Worm (Caenorhabditis elegans): ENCODE results near the gene ZK1307.9.

The ZK1307.9 gene

ce11 chrII:9644438-9644837, 4.9 kb upstream of the ZK1307.9 start, which contains the start of gene fzr-1:
fzr-1 (minus strand) TSS chrII:9644466.
- no peak for TF ChIP-seq unc-62 (GFP tag; optimal IDR thresholded peaks at IDR 0.05)
- TF ChIP-seq nhr-90 (tag; optimal IDR thresholded peaks at IDR 0.05; ENCODE audit: poor library complexity): no peak
- TF ChIP-seq grh-1 (GFP tag; IDR thresholded peaks at IDR 0.05): no peak
- TF ChIP-seq unc-86 (tag; optimal IDR thresholded peaks at IDR 0.05): no peak
- TF ChIP-seq ceh-63 (GFP tag; optimal IDR thresholded peaks at IDR 0.05): no peak
- no peak for TF ChIP-seq blmp-1 (tag; optimal IDR thresholded peaks at IDR 0.05)
- no peak for TF ChIP-seq lsy-2 (tag; optimal IDR thresholded peaks at IDR 0.05)
- TF ChIP-seq nhr-76 (tag; optimal IDR thresholded peaks at IDR 0.05): no peak
- TF ChIP-seq lin-15B (tag; optimal IDR thresholded peaks at IDR 0.05): no peak

ce11 chrII:9644940-9645634, 4.2 kb upstream of the ZK1307.9 start:
- TF ChIP-seq nhr-85 (tag): peak; percentile 83
- no peak for TF ChIP-seq unc-30 (tag; optimal IDR thresholded peaks at IDR 0.05)
- no peak for TF ChIP-seq hlh-17 (GFP tag; optimal IDR thresholded peaks at IDR 0.05; ENCODE audit: borderline replicate concordance)
- no peak for TF ChIP-seq zag-1 (tag; optimal IDR thresholded peaks at IDR 0.05)
- peak; percentile 50 for TF ChIP-seq lin-14 (GFP tag; optimal IDR thresholded peaks at IDR 0.05)
- peak; percentile 49 for TF ChIP-seq rnt-1 (tag; optimal IDR thresholded peaks at IDR 0.05)
- peak in 1 of 6 experiments; percentile 24 for TF ChIP-seq elt-3 (tag; optimal IDR thresholded peaks at IDR 0.05)
- no peak for TF ChIP-seq aly-2 (tag; optimal IDR thresholded peaks at IDR 0.05)
- TF ChIP-seq dpl-1 (GFP tag; optimal IDR thresholded peaks at IDR 0.05): no peak
- TF ChIP-seq lsy-2 (tag; optimal IDR thresholded peaks at IDR 0.05): no peak
- peak; percentile 56 for TF ChIP-seq blmp-1 (tag; optimal IDR thresholded peaks at IDR 0.05)
- peak; percentile 48 for TF ChIP-seq mep-1 (tag; optimal IDR thresholded peaks at IDR 0.05)
- TF ChIP-seq aha-1 (tag; optimal IDR thresholded peaks at IDR 0.05): no peak

ce11 chrII:9646122-9646555, 3.2 kb upstream of the ZK1307.9 start:
- TF ChIP-seq aha-1 (tag; optimal IDR thresholded peaks at IDR 0.05) (no peak), ets-5 (GFP tag; IDR thresholded peaks at IDR 0.05) (no peak), ama-1 (optimal IDR thresholded peaks at IDR 0.05) (peak; percentile 82), F16B12.6 (tag; optimal IDR thresholded peaks at IDR 0.05) (peak; percentile 19), rnt-1 (tag; optimal IDR thresholded peaks at IDR 0.05) (peak; percentile 74), nhr-11 (tag; optimal IDR thresholded peaks at IDR 0.05) (peak; percentile 56), unc-30 (tag; optimal IDR thresholded peaks at IDR 0.05) (no peak), nhr-90 (tag; optimal IDR thresholded peaks at IDR 0.05; ENCODE audit: poor library complexity) (peak; percentile 50), xbp-1 (tag; optimal IDR thresholded peaks at IDR 0.05) (peak; percentile 55), unc-86 (tag; optimal IDR thresholded peaks at IDR 0.05) (peak; percentile 52), tlp-1 (tag; optimal IDR thresholded peaks at IDR 0.05) (no peak), snu-23 (GFP tag; optimal IDR thresholded peaks at IDR 0.05) (peak; percentile 78), C04F5.9 (tag; optimal IDR thresholded peaks at IDR 0.05) (no peak), vab-15 (tag; optimal IDR thresholded peaks at IDR 0.05) (peak; percentile 65), jun-1 (tag; optimal IDR thresholded peaks at IDR 0.05) (peak; percentile 64), grh-1 (GFP tag; IDR thresholded peaks at IDR 0.05) (no peak), irx-1 (tag; optimal IDR thresholded peaks at IDR 0.05) (peak; percentile 41), fkh-4 (tag; optimal IDR thresholded peaks at IDR 0.05; ENCODE audit: borderline replicate concordance) (no peak), ztf-4 (tag; optimal IDR thresholded peaks at IDR 0.05) (peak; percentile 68), lin-13 (GFP tag; optimal IDR thresholded peaks at IDR 0.05) (peak; percentile 29), mef-2 (tag; optimal IDR thresholded peaks at IDR 0.05) (no peak), pag-3 (tag; optimal IDR thresholded peaks at IDR 0.05; ENCODE audit: borderline replicate concordance, insufficient read depth) (peak; percentile 24), zip-4 (GFP tag; optimal IDR thresholded peaks at IDR 0.05) (no peak), tbx-2 (tag; optimal IDR thresholded peaks at IDR 0.05) (peak; percentile 63), Y116A8C.19 (tag; optimal IDR thresholded peaks at IDR 0.05; ENCODE audit: borderline replicate concordance) (no peak), nhr-20 (tag; optimal IDR thresholded peaks at IDR 0.05) (peak; percentile 94), pax-3 (tag; optimal IDR thresholded peaks at IDR 0.05) (peak; percentile 34), nhr-71 (tag; optimal IDR thresholded peaks at IDR 0.05) (peak; percentile 83), lsy-2 (tag; optimal IDR thresholded peaks at IDR 0.05) (peak; percentile 70 to 82), lin-14 (GFP tag; optimal IDR thresholded peaks at IDR 0.05) (peak; percentile 97), C16A3.4 (tag; optimal IDR thresholded peaks at IDR 0.05) (peak; percentile 15), efl-1 (optimal IDR thresholded peaks at IDR 0.05) (peak; percentile 70 to 76), efl-1 (GFP tag; optimal IDR thresholded peaks at IDR 0.05 in 1 of 2) (peak; percentile 9 to 86), pqm-1 (tag; optimal IDR thresholded peaks at IDR 0.05) (no peak), egl-27 (tag; optimal IDR thresholded peaks at IDR 0.05) (no peak), nhr-84 (tag; optimal IDR thresholded peaks at IDR 0.05) (no peak)

Data from whole organism, L1 larva.